Worm (Caenorhabditis elegans) whole organism, L2 larva: ENCODE measurements around the gene B0462.4.

Experiments used
- crh-2 ChIP-seq: sonication (generic microtip); optimal IDR thresholded peaks from 2 replicates; lab custom pipeline; 2017; ENCODE audit warnings: missing biosample characterization, missing genetic modification characterization
- sma-9 ChIP-seq, 2 experiments: fragments of 150-350 bp in 1 of 2; sonication (generic microtip) in 1 of 2; optimal IDR thresholded peaks; 2 replicates each; lab custom pipeline; 2014 to 2016; ENCODE audit warnings: missing genetic modification characterization in 2 of 2, mild to moderate bottlenecking in 1 of 2, missing biosample characterization in 1 of 2, missing compliant biosample characterization in 1 of 2, missing genetic modification reagents in 1 of 2, moderate library complexity in 1 of 2
- zag-1 ChIP-seq: fragments of 150-350 bp; optimal IDR thresholded peaks from 2 replicates; lab custom pipeline; 2014; ENCODE audit warnings: missing biosample characterization, missing genetic modification characterization

- TF ChIP-seq zag-1 (tag; lab: Kevin White, UChicago) (no peak), crh-2 (tag; lab: Kevin White, UChicago) (no peak), sma-9 (GFP tag; optimal IDR thresholded peaks at IDR 0.05; lab: Kevin White, UChicago) (no peak), sma-9 (tag; optimal IDR thresholded peaks at IDR 0.05; lab: Kevin White, UChicago) (no peak)
These were observed 8.8 kb upstream of the B0462.4 start, which contains the start of gene C08E8.10 for ce11 chrV:18339807-18340206.
